Worm (Caenorhabditis elegans): ENCODE data around the gene ekl-5.

DNA sequence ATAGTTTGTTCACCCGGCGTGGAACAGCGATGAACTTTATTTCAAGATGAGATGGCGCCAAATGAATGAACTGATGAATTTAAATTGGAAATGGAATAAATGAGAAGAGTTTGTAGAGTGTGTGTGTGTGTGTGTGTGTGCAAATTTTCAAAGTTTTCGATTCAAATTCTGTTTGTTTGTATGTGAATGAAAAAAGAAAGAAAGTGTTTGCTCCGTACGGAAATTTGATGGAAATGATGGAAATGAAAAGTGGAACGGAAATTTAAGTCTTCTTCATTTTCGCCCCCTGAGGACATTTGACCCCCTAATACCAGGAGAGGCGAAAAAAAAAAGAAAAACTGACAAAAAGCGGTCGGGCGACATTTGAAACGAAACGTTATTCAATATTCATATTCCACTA, 38.9 kb downstream of the ekl-5 start:
- TF ChIP-seq hsf-1 (GFP tag; IDR thresholded peaks at IDR 0.05) (no peak), unc-62 (GFP tag; optimal IDR thresholded peaks at IDR 0.05) (no peak), bed-1 (GFP tag; IDR thresholded peaks at IDR 0.05) (no peak)

All from whole organism, young adult.